Fruit fly (Drosophila melanogaster) whole organism, adult: ENCODE data around the gene Pitslre.

ENCODE experiments used
- CG11617 ChIP-seq: fragments of 200-800 bp; sonication (Bioruptor generic); optimal IDR thresholded peaks from 2 replicates; lab custom pipeline; 2017; ENCODE audit warnings: mild to moderate bottlenecking, missing biosample characterization, missing genetic modification reagents, missing genetic modification characterization
- CG12768 ChIP-seq: fragments of 200-800 bp; sonication (Bioruptor generic); optimal IDR thresholded peaks from 2 replicates; lab custom pipeline; 2017; ENCODE audit warnings: missing biosample characterization, missing genetic modification characterization, mild to moderate bottlenecking, moderate library complexity, missing genetic modification reagents
- CG14711 ChIP-seq: fragments of 200-800 bp; sonication (Bioruptor generic); optimal IDR thresholded peaks from 2 replicates; lab custom pipeline; 2018; ENCODE audit warnings: missing biosample characterization, mild to moderate bottlenecking, missing genetic modification characterization, moderate library complexity
- CG1620 ChIP-seq: fragments of 200-800 bp; sonication (Bioruptor generic); optimal IDR thresholded peaks from 2 replicates; lab custom pipeline; 2016; ENCODE audit warnings: missing biosample characterization, missing genetic modification characterization
- CG33017 ChIP-seq: fragments of 200-800 bp; sonication (Bioruptor generic); optimal IDR thresholded peaks from 2 replicates; lab custom pipeline; 2018; ENCODE audit warnings: missing biosample characterization, mild to moderate bottlenecking, missing genetic modification characterization, moderate library complexity
- CG5204 ChIP-seq: fragments of 200-800 bp; sonication (Bioruptor generic); optimal IDR thresholded peaks from 2 replicates; lab custom pipeline; 2016; ENCODE audit warnings: missing biosample characterization, missing genetic modification characterization
- CG7045 ChIP-seq: fragments of 200-800 bp; sonication (Bioruptor generic); optimal IDR thresholded peaks from 2 replicates; lab custom pipeline; 2017; ENCODE audit warnings: missing biosample characterization, mild to moderate bottlenecking, missing genetic modification characterization
- CG7101 ChIP-seq: fragments of 200-800 bp; sonication (Bioruptor generic); optimal IDR thresholded peaks from 2 replicates; lab custom pipeline; 2018; ENCODE audit warnings: missing biosample characterization, mild to moderate bottlenecking, missing genetic modification characterization, moderate library complexity
- Clk ChIP-seq: fragments of 200-800 bp; sonication (Bioruptor generic); optimal IDR thresholded peaks from 2 replicates; lab custom pipeline; 2017; ENCODE audit warnings: missing biosample characterization, missing genetic modification characterization
- Crg-1 ChIP-seq: fragments of 200-800 bp; sonication (Bioruptor generic); optimal IDR thresholded peaks from 2 replicates; lab custom pipeline; 2016; ENCODE audit warnings: missing biosample characterization, missing genetic modification characterization
- Hr96 ChIP-seq: fragments of 200-800 bp; sonication (Bioruptor generic); optimal IDR thresholded peaks from 2 replicates; lab custom pipeline; 2016; ENCODE audit warnings: missing biosample characterization, missing genetic modification characterization
- Mnt ChIP-seq: fragments of 200-800 bp; sonication (Bioruptor generic); optimal IDR thresholded peaks from 2 replicates; lab custom pipeline; 2016; ENCODE audit warnings: missing biosample characterization, mild to moderate bottlenecking, missing genetic modification characterization
- bab1 ChIP-seq: fragments of 200-800 bp; sonication (Bioruptor generic); optimal IDR thresholded peaks from 3 replicates; lab custom pipeline; 2019; ENCODE audit warnings: missing biosample characterization, mild to moderate bottlenecking, missing genetic modification characterization, moderate library complexity
- cic ChIP-seq: fragments of 200-800 bp; sonication (Bioruptor generic); optimal IDR thresholded peaks from 2 replicates; lab custom pipeline; 2017; ENCODE audit warnings: missing biosample characterization, mild to moderate bottlenecking, missing genetic modification characterization, moderate library complexity
- cnc ChIP-seq, 2 experiments: fragments of >200 bp; optimal IDR thresholded peaks; 2 replicates each; lab custom pipeline; 2017
- kay ChIP-seq: fragments of 200-800 bp; sonication (Bioruptor generic); peaks from one replicate; lab custom pipeline; 2016; ENCODE audit warnings: missing biosample characterization, missing genetic modification characterization, borderline replicate concordance
- ovo ChIP-seq: fragments of 200-800 bp; sonication (Bioruptor generic); optimal IDR thresholded peaks from 2 replicates; lab custom pipeline; 2016; ENCODE audit warnings: missing biosample characterization, missing genetic modification characterization
- pad ChIP-seq: fragments of 200-800 bp; sonication (Bioruptor generic); optimal IDR thresholded peaks from 3 replicates; lab custom pipeline; 2017; ENCODE audit warnings: missing biosample characterization, missing genetic modification characterization, mild to moderate bottlenecking, moderate library complexity, missing genetic modification reagents
- tj ChIP-seq: fragments of 200-800 bp; sonication (Bioruptor generic); optimal IDR thresholded peaks from 3 replicates; lab custom pipeline; 2017; ENCODE audit warnings: missing biosample characterization, mild to moderate bottlenecking, missing genetic modification characterization, moderate library complexity
- toe ChIP-seq: fragments of 200-800 bp; sonication (Bioruptor generic); optimal IDR thresholded peaks from 2 replicates; lab custom pipeline; 2016; ENCODE audit warnings: missing biosample characterization, missing genetic modification characterization

Pitslre gene

DNA sequence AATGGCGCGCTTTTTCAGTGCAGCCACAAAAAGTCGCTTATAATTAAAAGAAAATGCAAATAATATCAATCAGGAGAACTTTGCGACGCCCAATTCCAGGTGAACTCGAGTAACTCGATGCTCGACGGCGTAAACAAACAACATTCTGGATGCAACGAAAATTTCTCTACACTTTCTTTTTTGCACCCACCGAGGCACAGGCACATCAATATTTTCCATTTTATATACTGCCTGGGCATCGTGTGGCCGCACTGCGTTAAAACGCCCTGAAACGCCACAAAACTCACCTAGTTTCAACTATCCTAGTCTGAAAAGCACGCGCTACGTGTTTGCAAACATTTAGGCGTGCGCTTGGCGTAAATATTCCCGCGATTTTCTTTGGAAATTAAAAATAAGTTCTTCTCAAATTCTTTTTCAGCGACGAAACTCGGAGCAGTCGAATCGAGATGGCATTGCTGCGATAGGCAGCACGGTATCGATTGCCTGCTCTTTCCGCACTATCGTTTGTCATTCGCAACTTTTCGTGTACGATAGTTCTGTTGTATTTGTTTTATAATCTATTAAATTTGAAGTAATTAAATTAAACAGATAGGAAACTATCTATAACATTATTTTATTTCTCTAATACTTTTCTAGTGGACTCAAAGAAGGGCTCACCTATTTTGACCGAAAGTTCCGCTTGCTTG lies 14.6 kb downstream of the Pitslre start, which contains the start of gene Pcif1:
Gene Pcif1 (minus strand): TSS at position 456 of the 686 bp plus-strand sequence.
- TF ChIP-seq bab1 (GFP tag; lab: Kevin White, UChicago) (peak; percentile 53), CG7101 (peak; percentile 34), CG1620 (peak; percentile 11), cic (GFP tag; lab: Kevin White, UChicago) (no peak), CG5204 (no peak), Crg-1 (GFP tag; lab: Kevin White, UChicago) (peak; percentile 42), toe (peak; percentile 17), Mnt (GFP tag; lab: Kevin White, UChicago) (no peak)

DNA sequence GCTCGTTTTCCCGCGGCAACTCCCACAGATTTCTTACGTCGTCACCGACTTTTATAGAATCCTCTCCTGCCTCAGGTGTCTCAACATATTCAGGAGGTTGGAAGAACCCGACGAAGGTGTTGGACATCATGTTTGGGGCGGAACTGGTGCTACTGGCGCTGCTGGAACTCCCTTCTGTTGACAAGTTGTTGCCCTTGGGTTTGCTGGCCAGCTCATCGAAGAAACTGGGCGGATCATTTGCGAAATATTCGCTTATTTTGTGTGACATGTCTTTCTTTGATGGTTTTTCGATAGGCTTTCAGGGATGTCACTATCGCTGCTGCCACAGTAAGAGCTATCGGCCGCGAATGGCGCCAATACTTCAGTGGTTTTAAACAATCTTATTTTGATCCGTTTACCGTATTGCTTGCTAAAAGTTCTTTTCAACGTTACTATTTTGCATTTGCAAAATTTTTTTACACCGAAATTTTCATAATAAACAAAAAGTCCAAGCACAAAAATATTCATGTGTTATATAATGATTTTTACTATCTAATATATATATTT lies 16.6 kb downstream of the Pitslre start, which contains the start of gene CG11396:
Gene CG11396 (minus strand): TSS at position 303 of the 546 bp plus-strand sequence.
- peak; percentile 34 for TF ChIP-seq bab1 (GFP tag; lab: Kevin White, UChicago)
- TF ChIP-seq CG7045 (GFP tag; lab: Kevin White, UChicago), result no peak

DNA sequence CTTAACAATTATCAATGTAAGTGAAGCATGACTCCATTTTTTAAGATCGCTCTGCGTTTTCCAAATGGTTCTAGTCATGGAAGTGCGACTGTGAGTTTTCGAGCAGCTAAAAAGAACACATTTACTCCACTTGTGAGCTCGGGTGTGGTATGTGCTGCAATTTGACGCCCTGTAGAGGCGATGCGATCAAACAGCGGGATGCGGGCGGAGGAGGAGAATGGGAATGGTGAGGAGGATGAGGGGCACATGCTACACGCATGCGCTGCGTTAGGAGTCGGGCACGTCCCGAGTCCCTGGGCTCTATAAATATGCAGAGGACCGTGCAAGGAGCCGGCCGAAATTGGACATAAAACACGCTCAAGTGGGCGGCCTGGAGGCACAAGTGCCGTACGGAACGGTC lies 18.0 kb downstream of the Pitslre start:
- no peak for TF ChIP-seq CG5204
- TF ChIP-seq CG11617 (GFP tag; lab: Kevin White, UChicago), result no peak
- no peak for TF ChIP-seq ovo (GFP tag; lab: Kevin White, UChicago)
- TF ChIP-seq CG1620, result no peak

DNA sequence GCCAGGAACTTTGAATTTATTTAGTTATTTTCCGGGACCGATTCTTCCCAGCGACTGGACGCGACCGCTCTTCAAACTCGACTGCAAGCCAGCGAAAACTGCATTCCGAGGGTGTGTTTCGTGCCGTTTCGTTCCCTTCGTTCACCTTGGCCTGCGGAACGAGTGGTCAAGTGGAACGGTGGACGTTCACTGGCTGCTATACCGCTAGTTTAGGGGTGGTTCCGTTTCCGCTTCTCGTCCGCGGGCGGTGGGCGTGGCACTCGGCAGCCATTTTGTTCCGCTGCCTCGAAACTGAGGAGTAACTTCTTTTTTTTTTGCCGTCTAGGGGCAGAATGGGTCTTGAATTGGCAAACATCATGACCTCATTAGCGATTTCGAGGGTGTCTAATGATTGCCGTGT lies 21.4 kb downstream of the Pitslre start, which contains the start of gene Six4:
Gene Six4 (minus strand): TSS at position 85 of the 400 bp plus-strand sequence.
- TF ChIP-seq CG12768 (GFP tag; lab: Kevin White, UChicago) (no peak), Crg-1 (GFP tag; lab: Kevin White, UChicago) (peak; percentile 20), cnc (optimal IDR thresholded peaks at IDR 0.05; lab: Kevin White, UChicago) (no peak), CG1620 (no peak), CG7101 (peak; percentile 10), Clk (GFP tag; lab: Kevin White, UChicago) (no peak), Hr96 (GFP tag; lab: Kevin White, UChicago) (peak; percentile 29), CG14711 (tag; lab: Kevin White, UChicago) (no peak), cic (GFP tag; lab: Kevin White, UChicago) (no peak), bab1 (GFP tag; lab: Kevin White, UChicago) (peak; percentile 43), ovo (GFP tag; lab: Kevin White, UChicago) (peak; percentile 13), kay (GFP tag; lab: Kevin White, UChicago) (no peak), pad (GFP tag; lab: Kevin White, UChicago) (peak; percentile 34), tj (peak; percentile 62), CG7045 (GFP tag; lab: Kevin White, UChicago) (no peak), toe (no peak), Mnt (GFP tag; lab: Kevin White, UChicago) (peak; percentile 22), CG5204 (no peak), CG33017 (tag; lab: Kevin White, UChicago) (no peak), CG11617 (GFP tag; lab: Kevin White, UChicago) (peak; percentile 41)

DNA sequence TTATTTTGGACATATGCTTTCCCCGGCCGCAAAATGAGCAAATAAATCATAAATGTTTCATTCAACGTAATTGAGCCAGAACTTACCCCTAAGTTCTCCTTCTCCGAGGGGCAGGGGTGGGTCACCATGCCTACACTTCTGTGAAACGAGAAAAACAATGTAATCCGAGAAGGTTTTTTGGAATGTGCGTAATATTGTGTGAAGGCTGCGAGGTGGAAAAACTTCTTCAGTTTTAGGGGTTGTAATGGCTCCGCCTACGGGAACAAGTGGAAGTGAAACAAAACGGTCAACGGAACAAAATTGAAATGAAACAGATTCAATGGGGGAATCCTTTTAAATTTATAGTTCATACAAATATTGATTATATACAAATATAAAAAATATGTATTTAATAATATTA lies 25.4 kb downstream of the Pitslre start:
- TF ChIP-seq kay (GFP tag; lab: Kevin White, UChicago), result no peak
- TF ChIP-seq pad (GFP tag; lab: Kevin White, UChicago), result no peak
- TF ChIP-seq CG14711 (tag; lab: Kevin White, UChicago), result no peak
- no peak for TF ChIP-seq Clk (GFP tag; lab: Kevin White, UChicago)
- TF ChIP-seq CG33017 (tag; lab: Kevin White, UChicago), result no peak
- TF ChIP-seq ovo (GFP tag; lab: Kevin White, UChicago), result no peak
- no peak for TF ChIP-seq CG12768 (GFP tag; lab: Kevin White, UChicago)
- no peak for TF ChIP-seq CG1620
- TF ChIP-seq bab1 (GFP tag; lab: Kevin White, UChicago), result no peak
- TF ChIP-seq Hr96 (GFP tag; lab: Kevin White, UChicago), result no peak
- no peak for TF ChIP-seq CG11617 (GFP tag; lab: Kevin White, UChicago)
- TF ChIP-seq toe, result no peak
- no peak for TF ChIP-seq CG7045 (GFP tag; lab: Kevin White, UChicago)
- TF ChIP-seq cnc (optimal IDR thresholded peaks at IDR 0.05; lab: Kevin White, UChicago), result no peak
- no peak for TF ChIP-seq CG7101

DNA sequence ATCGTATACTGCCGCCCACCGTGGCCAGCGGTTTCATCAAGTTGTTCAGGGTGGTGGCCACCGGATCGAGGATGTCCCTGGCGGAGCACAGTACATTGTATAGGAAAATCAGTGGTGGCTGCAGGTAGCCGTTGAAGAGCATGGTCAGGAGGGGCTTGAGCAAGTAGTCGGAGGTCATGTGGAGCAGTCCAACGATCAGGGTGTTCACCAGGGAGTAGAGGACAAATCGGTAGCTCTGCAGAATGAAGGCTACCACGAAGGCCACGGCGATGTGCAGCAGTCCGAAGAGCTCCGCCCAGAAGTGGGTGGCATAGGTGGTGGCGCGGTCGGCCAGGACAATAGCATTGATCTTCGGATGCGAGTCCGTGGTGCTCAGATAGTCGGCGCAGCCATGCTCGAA lies 26.1 kb downstream of the Pitslre start:
- TF ChIP-seq cic (GFP tag; lab: Kevin White, UChicago) (no peak), CG7101 (no peak), bab1 (GFP tag; lab: Kevin White, UChicago) (no peak)

DNA sequence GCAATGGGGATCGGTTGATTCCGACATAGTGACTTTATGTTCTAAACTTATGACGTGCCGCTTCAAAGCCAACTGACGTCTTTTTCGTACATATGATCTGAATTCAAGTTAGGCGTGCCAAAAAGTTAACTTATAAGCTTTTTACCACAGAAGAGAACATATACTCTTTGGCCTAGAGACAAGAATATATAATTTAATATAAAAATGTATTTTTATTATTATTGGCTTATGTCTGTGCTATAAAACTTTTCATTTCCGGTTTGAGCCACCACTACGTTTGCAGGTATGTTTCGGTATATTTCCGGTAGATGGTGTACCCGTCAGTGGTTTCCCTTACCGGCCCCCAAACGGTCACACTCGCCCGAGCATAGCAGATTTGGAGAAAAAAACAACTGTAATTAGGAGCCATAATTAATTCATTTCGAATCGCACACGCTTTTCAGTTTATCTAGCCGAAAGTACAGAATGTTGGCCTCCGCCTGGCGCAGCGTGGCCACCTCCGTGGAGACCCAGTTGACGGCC lies 27.1 kb downstream of the Pitslre start, which contains the start of the genes CG3698 and tzn:
Gene CG3698 (minus strand): TSS at position 51 of the 522 bp plus-strand sequence.
Gene tzn (plus strand): TSS at position 321 of the 522 bp plus-strand sequence.
- TF ChIP-seq CG7101 (peak; percentile 87), CG12768 (GFP tag; lab: Kevin White, UChicago) (peak; percentile 68), Mnt (GFP tag; lab: Kevin White, UChicago) (peak; percentile 72), CG5204 (no peak), kay (GFP tag; lab: Kevin White, UChicago) (no peak), CG7045 (GFP tag; lab: Kevin White, UChicago) (peak; percentile 85), Hr96 (GFP tag; lab: Kevin White, UChicago) (peak; percentile 76), CG33017 (tag; lab: Kevin White, UChicago) (peak; percentile 74), cic (GFP tag; lab: Kevin White, UChicago) (peak; percentile 46), cnc (optimal IDR thresholded peaks at IDR 0.05; lab: Kevin White, UChicago) (no peak), tj (peak; percentile 67), CG14711 (tag; lab: Kevin White, UChicago) (peak; percentile 67), toe (peak; percentile 81), Crg-1 (GFP tag; lab: Kevin White, UChicago) (peak; percentile 91), Clk (GFP tag; lab: Kevin White, UChicago) (peak; percentile 48), CG11617 (GFP tag; lab: Kevin White, UChicago) (peak; percentile 89), bab1 (GFP tag; lab: Kevin White, UChicago) (peak; percentile 92), pad (GFP tag; lab: Kevin White, UChicago) (peak; percentile 81), ovo (GFP tag; lab: Kevin White, UChicago) (peak; percentile 92), CG1620 (peak; percentile 88)
